Worm (Caenorhabditis elegans) whole organism, mixed stage, embryonic: ENCODE data around the gene sulp-7.

Experiments
- lsy-2 ChIP-seq: fragments of 150-350 bp; optimal IDR thresholded peaks from 2 replicates; lab custom pipeline; 2014; ENCODE audit warnings: missing biosample characterization, missing genetic modification characterization
- nhr-237 ChIP-seq: fragments of 150-350 bp; optimal IDR thresholded peaks from 2 replicates; lab custom pipeline; 2014; ENCODE audit warnings: missing biosample characterization, missing genetic modification characterization
- nhr-28 ChIP-seq: fragments of 150-350 bp; optimal IDR thresholded peaks from 2 replicates; lab custom pipeline; 2014; ENCODE audit warnings: missing biosample characterization, missing genetic modification characterization
- ztf-11 ChIP-seq: fragments of 150-350 bp; optimal IDR thresholded peaks from 2 replicates; lab custom pipeline; 2014; ENCODE audit warnings: missing biosample characterization, missing genetic modification characterization

ce11 chrX:11064799-11065198 is 15.7 kb upstream of the sulp-7 start, which contains the start of gene lpr-4:
- no peak for TF ChIP-seq nhr-28 (tag; lab: Kevin White, UChicago)
- no peak for TF ChIP-seq ztf-11 (tag; lab: Kevin White, UChicago)
- no peak for TF ChIP-seq nhr-237 (tag; lab: Kevin White, UChicago)
- TF ChIP-seq lsy-2 (tag; lab: Kevin White, UChicago), result no peak
